Fruit fly (Drosophila melanogaster) Kc167 (cell line): Measurements from ENCODE around the gene Rev1.

Source experiments
- Myc ChIP-seq: fragments of >200 bp; optimal IDR thresholded peaks from 2 replicates; lab custom pipeline; 2017; ENCODE audit warnings: missing external identifiers
- psq ChIP-seq: fragments of >200 bp; optimal IDR thresholded peaks from 2 replicates; lab custom pipeline; 2017; ENCODE audit warnings: missing external identifiers
- ttk ChIP-seq: sonication (Bioruptor generic); optimal IDR thresholded peaks from 2 replicates; lab custom pipeline; 2017; ENCODE audit warnings: missing external identifiers

dm6 chr3L:652637-653036, 1.5 kb upstream of the Rev1 start, which contains the start of gene CG3402:
- TF ChIP-seq psq (lab: Kevin White, UChicago) (no peak), ttk (lab: Kevin White, UChicago) (no peak), Myc (lab: Kevin White, UChicago) (no peak)
